Fruit fly (Drosophila melanogaster): ENCODE results near the gene CG4213.

The CG4213 gene

DNA sequence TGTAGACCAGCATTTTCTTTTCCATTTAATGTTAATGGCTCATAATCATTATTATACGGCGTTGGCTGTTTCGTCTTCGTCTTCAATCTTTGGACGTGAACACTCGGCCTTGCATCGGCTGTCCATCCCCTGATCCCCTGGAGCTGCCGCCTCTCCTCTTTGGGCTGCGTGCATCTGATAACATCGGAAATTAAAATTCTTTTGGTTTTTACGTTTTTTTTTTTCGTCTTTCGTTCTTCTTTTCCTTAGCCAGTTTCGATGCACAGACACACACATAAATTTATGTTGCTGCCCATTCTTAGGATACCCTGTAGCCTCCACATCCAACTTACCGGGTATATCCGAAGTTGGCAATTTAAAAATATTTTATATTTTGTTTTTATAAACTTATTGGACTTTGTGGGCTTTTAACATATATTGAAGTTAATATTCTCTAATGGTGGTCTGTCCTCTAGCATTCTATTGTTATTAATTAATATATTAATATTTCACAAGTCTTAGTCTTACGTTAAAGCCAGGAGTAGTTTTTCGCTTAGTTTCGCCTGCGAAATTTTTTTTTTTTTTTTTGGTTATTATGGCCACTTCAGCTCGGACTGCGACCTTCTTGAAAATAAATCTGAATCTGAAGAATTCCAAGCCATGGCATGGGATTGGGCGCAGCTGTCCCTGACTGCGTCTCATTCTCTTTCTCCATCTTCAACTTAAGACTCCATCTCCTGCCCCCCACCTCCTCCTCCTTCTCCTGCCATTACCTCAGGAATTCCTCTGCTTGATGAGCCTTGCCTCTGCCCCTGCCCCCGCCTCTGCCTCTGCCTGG, 38.8 kb upstream of the CG4213 start (continued):
- TF ChIP-seq slou (GFP tag; optimal IDR thresholded peaks at IDR 0.05) (no peak), Fer2 (tag; optimal IDR thresholded peaks at IDR 0.05) (no peak), CG17328 (GFP tag; IDR thresholded peaks at IDR 0.05) (0 out of 2 replicates have a peak, but pooled peaks have one; percentile 14), gsb-n (tag; optimal IDR thresholded peaks at IDR 0.05) (peak; percentile 59), CG14667 (GFP tag; IDR thresholded peaks at IDR 0.05) (no peak), CG14014 (GFP tag; IDR thresholded peaks at IDR 0.05) (no peak), wek (GFP tag; optimal IDR thresholded peaks at IDR 0.05) (no peak), bbx (GFP tag; IDR thresholded peaks at IDR 0.05; ENCODE audit: partially characterized antibody) (no peak), Hr3 (GFP tag; optimal IDR thresholded peaks at IDR 0.05) (peak; percentile 38), h (optimal IDR thresholded peaks at IDR 0.05) (no peak), pfk (GFP tag; optimal IDR thresholded peaks at IDR 0.05) (no peak), CG9215 (GFP tag; IDR thresholded peaks at IDR 0.05) (no peak), wdn (GFP tag; IDR thresholded peaks at IDR 0.05) (no peak), sim (GFP tag; IDR thresholded peaks at IDR 0.05) (no peak), CG30020 (tag; optimal IDR thresholded peaks at IDR 0.05) (peak; percentile 24), CG30403 (GFP tag; optimal IDR thresholded peaks at IDR 0.05) (peak; percentile 42), pnt (GFP tag; optimal IDR thresholded peaks at IDR 0.05) (no peak), da (GFP tag; optimal IDR thresholded peaks at IDR 0.05) (no peak), Kr (GFP tag; optimal IDR thresholded peaks at IDR 0.05) (peak; percentile 18), vfl (GFP tag; optimal IDR thresholded peaks at IDR 0.05) (no peak), CHES-1-like (GFP tag; optimal IDR thresholded peaks at IDR 0.05) (no peak), CG2129 (GFP tag; IDR thresholded peaks at IDR 0.05; ENCODE audit: partially characterized antibody) (no peak), kay (GFP tag; optimal IDR thresholded peaks at IDR 0.05) (no peak), caup (GFP tag; optimal IDR thresholded peaks at IDR 0.05; ENCODE audit: severe bottlenecking) (no peak), CG9609 (GFP tag; optimal IDR thresholded peaks at IDR 0.05) (no peak), gce (GFP tag; IDR thresholded peaks at IDR 0.05) (no peak), bab2 (GFP tag; optimal IDR thresholded peaks at IDR 0.05) (no peak), PHDP (tag; optimal IDR thresholded peaks at IDR 0.05) (peak; percentile 14), CG10366 (GFP tag; IDR thresholded peaks at IDR 0.05) (no peak), CG17829 (tag; optimal IDR thresholded peaks at IDR 0.05) (peak; percentile 84), rib (GFP tag; IDR thresholded peaks at IDR 0.05) (no peak), tll (GFP tag; optimal IDR thresholded peaks at IDR 0.05) (no peak), Med (GFP tag) (no peak), gt (GFP tag; IDR thresholded peaks at IDR 0.05) (no peak), CG11398 (GFP tag; optimal IDR thresholded peaks at IDR 0.05) (no peak), slp2 (GFP tag; optimal IDR thresholded peaks at IDR 0.05) (no peak), CG17568 (GFP tag; optimal IDR thresholded peaks at IDR 0.05) (no peak), CG4820 (GFP tag; optimal IDR thresholded peaks at IDR 0.05) (peak; percentile 1), Eip74EF (GFP tag; optimal IDR thresholded peaks at IDR 0.05) (no peak), CG4360 (GFP tag; IDR thresholded peaks at IDR 0.05) (no peak), sens-2 (GFP tag; IDR thresholded peaks at IDR 0.05) (no peak), ranshi (GFP tag; IDR thresholded peaks at IDR 0.05) (peak; percentile 24; the same call in 1 of the 2 replicates), CG34224 (GFP tag; IDR thresholded peaks at IDR 0.05; ENCODE audit: partially characterized antibody) (no peak), hth (optimal IDR thresholded peaks at IDR 0.05) (no peak), fru (optimal IDR thresholded peaks at IDR 0.05) (no peak), dm (GFP tag; optimal IDR thresholded peaks at IDR 0.05) (no peak), CG43689 (GFP tag; IDR thresholded peaks at IDR 0.05) (no peak), Six4 (GFP tag; optimal IDR thresholded peaks at IDR 0.05) (peak; percentile 32), hbn (GFP tag; IDR thresholded peaks at IDR 0.05; ENCODE audit: partially characterized antibody) (no peak), Ada2b (GFP tag; IDR thresholded peaks at IDR 0.05) (no peak), Aef1 (GFP tag; IDR thresholded peaks at IDR 0.05) (no peak)

All from whole organism, embryonic.